Worm (Caenorhabditis elegans) whole organism, L4/young adult: Measurements from ENCODE around the gene lips-13.

Experiments
- W03F9.2 ChIP-seq: fragments of 150-350 bp; optimal IDR thresholded peaks from 2 replicates; lab custom pipeline; 2014; ENCODE audit warnings: missing biosample characterization, missing genetic modification characterization
- dao-5 ChIP-seq: sonication (generic microtip); optimal IDR thresholded peaks from 2 replicates; lab custom pipeline; 2016; ENCODE audit warnings: missing genotype, missing genetic modification characterization, moderate library complexity, missing compliant biosample characterization

ce11 chrII:1066907-1067306, 50.9 kb downstream of the lips-13 start, which contains the start of gene K02E7.10:
- no peak for TF ChIP-seq W03F9.2
- no peak for TF ChIP-seq dao-5
